Fruit fly (Drosophila melanogaster) whole organism, embryonic: ENCODE measurements around the gene Rad1.
A peak's percentile ranks its signal among the peaks of the same experiment; 100 is the strongest.

Experiments
- ATbp ChIP-seq: fragments of 200-800 bp; sonication (Bioruptor generic); optimal IDR thresholded peaks from 2 replicates; lab custom pipeline; 2017; ENCODE audit warnings: missing biosample characterization, mild to moderate bottlenecking, missing genetic modification characterization, missing genetic modification reagents
- Ada2b ChIP-seq: fragments of 200-800 bp; sonication (Bioruptor generic); IDR thresholded peaks from 2 replicates; pipeline ENCODE4 v1.3.6; 2022; ENCODE audit warnings: missing biosample characterization, missing genetic modification characterization
- B-H1 ChIP-seq: fragments of 200-800 bp; sonication (Bioruptor generic); IDR thresholded peaks from 3 replicates; pipeline ENCODE4 v1.3.6; 2022; ENCODE audit warnings: missing biosample characterization, missing genetic modification characterization
- CG10543 ChIP-seq: fragments of 200-800 bp; sonication (Bioruptor generic); optimal IDR thresholded peaks from 3 replicates; lab custom pipeline; 2017; ENCODE audit warnings: missing biosample characterization, mild to moderate bottlenecking, missing genetic modification characterization, moderate library complexity
- CG11695 ChIP-seq: fragments of 200-800 bp; sonication (Bioruptor generic); IDR thresholded peaks from 3 replicates; pipeline ENCODE4 v1.3.6; 2022; ENCODE audit warnings: missing biosample characterization, missing genetic modification characterization
- CG12104 ChIP-seq: fragments of 200-800 bp; sonication (Bioruptor generic); optimal IDR thresholded peaks from 3 replicates; lab custom pipeline; 2016; ENCODE audit warnings: missing biosample characterization, missing genetic modification characterization
- CG14710 ChIP-seq: fragments of 200-800 bp; sonication (Bioruptor generic); optimal IDR thresholded peaks from 3 replicates; lab custom pipeline; 2019; ENCODE audit warnings: missing biosample characterization, mild to moderate bottlenecking, missing genetic modification characterization, moderate library complexity
- CG16815 ChIP-seq: fragments of 200-800 bp; sonication (Bioruptor generic); optimal IDR thresholded peaks from 3 replicates; lab custom pipeline; 2017; ENCODE audit warnings: missing biosample characterization, mild to moderate bottlenecking, missing genetic modification characterization
- CG17829 ChIP-seq: fragments of 200-800 bp; optimal IDR thresholded peaks from 2 replicates; lab custom pipeline; 2019; ENCODE audit warnings: missing biosample characterization, mild to moderate bottlenecking, missing genetic modification characterization, moderate library complexity
- CG18599 ChIP-seq: fragments of 200-800 bp; sonication (Bioruptor generic); optimal IDR thresholded peaks from 3 replicates; lab custom pipeline; 2017; ENCODE audit warnings: missing biosample characterization, missing genetic modification characterization, mild to moderate bottlenecking, moderate library complexity, missing genetic modification reagents
- CG32532 ChIP-seq: fragments of 200-800 bp; sonication (Bioruptor generic); IDR thresholded peaks from 2 replicates; pipeline ENCODE4 v1.3.6; 2022; ENCODE audit warnings: missing biosample characterization, missing genetic modification characterization
- CG3407 ChIP-seq: fragments of 200-800 bp; sonication (Bioruptor generic); optimal IDR thresholded peaks from 2 replicates; lab custom pipeline; 2018; ENCODE audit warnings: missing biosample characterization, mild to moderate bottlenecking, missing genetic modification characterization
- CG3995 ChIP-seq: fragments of 200-800 bp; sonication (Bioruptor generic); optimal IDR thresholded peaks from 3 replicates; lab custom pipeline; 2016; ENCODE audit warnings: missing biosample characterization, missing genetic modification characterization
- CG4404 ChIP-seq: fragments of 200-800 bp; sonication (Bioruptor generic); IDR thresholded peaks from 2 replicates; pipeline ENCODE4 v1.3.6; 2022; ENCODE audit warnings: missing biosample characterization, missing genetic modification characterization
- CG4424 ChIP-seq: fragments of 200-800 bp; sonication (Bioruptor generic); optimal IDR thresholded peaks from 3 replicates; lab custom pipeline; 2016; ENCODE audit warnings: missing biosample characterization, missing genetic modification characterization
- CG4617 ChIP-seq: fragments of 200-800 bp; sonication (Bioruptor generic); optimal IDR thresholded peaks from 3 replicates; lab custom pipeline; 2016; ENCODE audit warnings: missing biosample characterization, missing genetic modification characterization, borderline replicate concordance
- CG4854 ChIP-seq: fragments of 200-800 bp; sonication (Bioruptor generic); optimal IDR thresholded peaks from 2 replicates; lab custom pipeline; 2016; ENCODE audit warnings: missing biosample characterization, missing genetic modification characterization, inconsistent platforms
- CG5180 ChIP-seq: fragments of 200-800 bp; sonication (Bioruptor generic); optimal IDR thresholded peaks from 3 replicates; lab custom pipeline; 2017; ENCODE audit warnings: missing biosample characterization, missing genetic modification characterization, mild to moderate bottlenecking, moderate library complexity, missing genetic modification reagents
- CG7786 ChIP-seq: fragments of 200-800 bp; sonication (Bioruptor generic); optimal IDR thresholded peaks from 2 replicates; lab custom pipeline; 2016; ENCODE audit warnings: missing biosample characterization, missing genetic modification characterization
- CHES-1-like ChIP-seq: fragments of 200-800 bp; sonication (Bioruptor generic); optimal IDR thresholded peaks from 2 replicates; lab custom pipeline; 2016; ENCODE audit warnings: missing biosample characterization, missing genetic modification characterization
- D19B ChIP-seq: fragments of 200-800 bp; sonication (Bioruptor generic); optimal IDR thresholded peaks from 2 replicates; lab custom pipeline; 2017; ENCODE audit warnings: missing biosample characterization, mild to moderate bottlenecking, missing genetic modification characterization
- Drgx ChIP-seq: fragments of 200-800 bp; sonication (Bioruptor generic); IDR thresholded peaks from 2 replicates; pipeline ENCODE4 v1.3.6; 2022; ENCODE audit warnings: missing biosample characterization, missing genetic modification characterization
- Fer2 ChIP-seq: fragments of 200-800 bp; sonication (Bioruptor generic); optimal IDR thresholded peaks from 2 replicates; lab custom pipeline; 2018; ENCODE audit warnings: missing biosample characterization, mild to moderate bottlenecking, missing genetic modification characterization, moderate library complexity
- Hr3 ChIP-seq: fragments of 200-800 bp; sonication (Bioruptor generic); optimal IDR thresholded peaks from 3 replicates; lab custom pipeline; 2016; ENCODE audit warnings: missing biosample characterization, missing genetic modification characterization
- Hr39 ChIP-seq: fragments of >200 bp; optimal IDR thresholded peaks from 2 replicates; lab custom pipeline; 2017
- Hr51 ChIP-seq, 2 experiments: fragments of 200-800 bp; sonication (Bioruptor generic); optimal IDR thresholded peaks; 2 replicates in 1 of 2; 3 replicates in 1 of 2; lab custom pipeline; 2016 to 2018; ENCODE audit warnings: missing biosample characterization in 2 of 2, missing genetic modification characterization in 2 of 2, mild to moderate bottlenecking in 1 of 2, moderate library complexity in 1 of 2
- Jarid2 ChIP-seq: fragments of 200-800 bp; sonication (Bioruptor generic); optimal IDR thresholded peaks from 3 replicates; lab custom pipeline; 2017; ENCODE audit warnings: mild to moderate bottlenecking, missing biosample characterization, missing genetic modification reagents, missing genetic modification characterization
- Nf-YB ChIP-seq: fragments of 200-800 bp; sonication (Bioruptor generic); optimal IDR thresholded peaks from 3 replicates; lab custom pipeline; 2019; ENCODE audit warnings: missing biosample characterization, mild to moderate bottlenecking, missing genetic modification characterization, moderate library complexity
- Vsx1 ChIP-seq: fragments of 200-800 bp; sonication (Bioruptor generic); optimal IDR thresholded peaks from 2 replicates; lab custom pipeline; 2017; ENCODE audit warnings: missing biosample characterization, mild to moderate bottlenecking, missing genetic modification characterization, missing genetic modification reagents
- aop ChIP-seq: fragments of 200-800 bp; sonication (Bioruptor generic); IDR thresholded peaks from 2 replicates; pipeline ENCODE4 v1.3.6; 2022; ENCODE audit warnings: missing biosample characterization, missing genetic modification characterization
- bcd ChIP-seq: fragments of 200-800 bp; sonication (Bioruptor generic); optimal IDR thresholded peaks from 2 replicates; lab custom pipeline; 2017; ENCODE audit warnings: missing biosample characterization, mild to moderate bottlenecking, missing genetic modification characterization
- chif ChIP-seq, 2 experiments: fragments of 200-800 bp; sonication (Bioruptor generic); optimal IDR thresholded peaks; 3 replicates each; lab custom pipeline; 2016; ENCODE audit warnings: missing biosample characterization in 2 of 2, missing genetic modification characterization in 2 of 2
- chm ChIP-seq: fragments of 200-800 bp; sonication (Bioruptor generic); IDR thresholded peaks from 2 replicates; pipeline ENCODE4 v1.3.6; 2022; ENCODE audit warnings: missing biosample characterization, missing genetic modification characterization
- esg ChIP-seq: fragments of 200-800 bp; sonication (Bioruptor generic); conservative IDR thresholded peaks from 2 replicates; pipeline ENCODE4 v1.3.6; 2022; ENCODE audit warnings: missing biosample characterization, missing genetic modification characterization
- fd3F ChIP-seq: fragments of 200-800 bp; sonication (Bioruptor generic); optimal IDR thresholded peaks from 2 replicates; lab custom pipeline; 2018; ENCODE audit warnings: missing biosample characterization, mild to moderate bottlenecking, missing genetic modification characterization, moderate library complexity
- ftz-f1 ChIP-seq: fragments of 200-800 bp; sonication (Bioruptor generic); optimal IDR thresholded peaks from 2 replicates; lab custom pipeline; 2016; ENCODE audit warnings: missing biosample characterization, missing genetic modification characterization
- ind ChIP-seq: fragments of 200-800 bp; sonication (Bioruptor generic); optimal IDR thresholded peaks from 3 replicates; lab custom pipeline; 2016; ENCODE audit warnings: missing biosample characterization, missing genetic modification characterization
- insv ChIP-seq, 2 experiments: fragments of 200-800 bp; sonication (Bioruptor generic); optimal IDR thresholded peaks; 3 replicates each; lab custom pipeline; 2016 to 2018; ENCODE audit warnings: missing biosample characterization in 2 of 2, missing genetic modification characterization in 2 of 2
- jumu ChIP-seq: fragments of 200-800 bp; sonication (Bioruptor generic); optimal IDR thresholded peaks from 3 replicates; lab custom pipeline; 2016; ENCODE audit warnings: missing biosample characterization, missing genetic modification characterization
- lab ChIP-seq: fragments of 200-800 bp; sonication (Bioruptor generic); optimal IDR thresholded peaks from 3 replicates; lab custom pipeline; 2017; ENCODE audit warnings: missing biosample characterization, missing genetic modification characterization, mild to moderate bottlenecking, moderate library complexity, missing genetic modification reagents
- lmd ChIP-seq: fragments of 200-800 bp; sonication (Bioruptor generic); IDR thresholded peaks from 2 replicates; pipeline ENCODE4 v1.3.6; 2022; ENCODE audit warnings: missing biosample characterization, missing genetic modification characterization
- mld ChIP-seq: fragments of 200-800 bp; sonication (Bioruptor generic); IDR thresholded peaks from 3 replicates; pipeline ENCODE4 v1.3.6; 2022; ENCODE audit warnings: missing biosample characterization, missing genetic modification characterization; ENCODE audit not compliant: partially characterized antibody
- pros ChIP-seq: fragments of 200-800 bp; sonication (Bioruptor generic); optimal IDR thresholded peaks from 3 replicates; lab custom pipeline; 2019; ENCODE audit warnings: missing biosample characterization, mild to moderate bottlenecking, missing genetic modification characterization, moderate library complexity
- pum ChIP-seq: fragments of 200-800 bp; sonication (Bioruptor generic); optimal IDR thresholded peaks from 2 replicates; lab custom pipeline; 2016; ENCODE audit warnings: missing biosample characterization, missing genetic modification characterization
- row ChIP-seq: fragments of 200-800 bp; sonication (Bioruptor generic); IDR thresholded peaks from 3 replicates; pipeline ENCODE4 v1.3.6; 2022; ENCODE audit warnings: missing biosample characterization, missing genetic modification characterization
- sc ChIP-seq, 3 experiments: fragments of >200 bp in 2 of 3; fragments of 200-800 bp in 1 of 3; sonication (Bioruptor generic) in 1 of 3; optimal IDR thresholded peaks; 2 replicates in 2 of 3; 3 replicates in 1 of 3; lab custom pipeline; 2017; ENCODE audit warnings: mild to moderate bottlenecking in 1 of 3, missing biosample characterization in 1 of 3, missing genetic modification characterization in 1 of 3, missing genetic modification reagents in 1 of 3
- sima ChIP-seq: fragments of 200-800 bp; sonication (Bioruptor generic); optimal IDR thresholded peaks from 2 replicates; lab custom pipeline; 2016; ENCODE audit warnings: missing biosample characterization, missing genetic modification characterization
- sob ChIP-seq: fragments of 200-800 bp; sonication (Bioruptor generic); IDR thresholded peaks from 2 replicates; pipeline ENCODE4 v1.3.6; 2022; ENCODE audit warnings: missing biosample characterization, missing genetic modification characterization
- tna ChIP-seq: fragments of 200-800 bp; sonication (Bioruptor generic); IDR thresholded peaks from 2 replicates; pipeline ENCODE4 v1.3.6; 2022; ENCODE audit warnings: missing biosample characterization, missing genetic modification characterization; ENCODE audit not compliant: partially characterized antibody
- ttk ChIP-seq: fragments of 200-800 bp; sonication (Bioruptor generic); IDR thresholded peaks from 2 replicates; pipeline ENCODE4 v2.1.2; 2022; ENCODE audit warnings: missing biosample characterization, missing genetic modification characterization

Rad1 gene

dm6 chr2L:2585285-2585684, 10.4 kb upstream of the Rad1 start, which contains the start of gene Drp1 (continued):
- TF ChIP-seq Fer2 (tag; lab: Kevin White, UChicago) (no peak), CG3407 (GFP tag; lab: Kevin White, UChicago) (no peak), CG5180 (GFP tag; lab: Kevin White, UChicago) (no peak), Drgx (GFP tag; lab: Robert Waterston, UW) (no peak), CHES-1-like (peak; percentile 84), CG12104 (no peak), CG16815 (GFP tag; lab: Kevin White, UChicago) (no peak), CG17829 (tag; lab: Kevin White, UChicago) (peak; percentile 60), fd3F (no peak), CG7786 (GFP tag; lab: Kevin White, UChicago) (peak; percentile 60), ind (peak; percentile 43), Hr39 (lab: Kevin White, UChicago) (no peak), B-H1 (GFP tag; lab: Robert Waterston, UW) (no peak), mld (GFP tag; lab: Robert Waterston, UW) (peak; percentile 38; the same call in 1 of the 3 replicates), D19B (GFP tag; lab: Kevin White, UChicago) (no peak), Jarid2 (peak; percentile 25), sc (optimal IDR thresholded peaks at IDR 0.05; lab: Kevin White, UChicago) (no peak), sc (GFP tag; optimal IDR thresholded peaks at IDR 0.05; lab: Kevin White, UChicago) (no peak), CG4617 (GFP tag; lab: Kevin White, UChicago) (peak; percentile 65), chif (GFP tag; optimal IDR thresholded peaks at IDR 0.05; lab: Kevin White, UChicago) (peak in 1 of 2 experiments; percentile 30), chm (GFP tag; lab: Robert Waterston, UW) (peak; percentile 61; the same call in 1 of the 2 replicates), CG4854 (no peak), Hr51 (GFP tag; optimal IDR thresholded peaks at IDR 0.05; lab: Kevin White, UChicago) (peak in 1 of 2 experiments; percentile 44), pros (no peak), row (peak; percentile 37; the same call in 2 of the 3 replicates), jumu (GFP tag; lab: Kevin White, UChicago) (peak; percentile 75), ttk (GFP tag; lab: Robert Waterston, UW) (peak; percentile 40; the same call in 1 of the 2 replicates), aop (GFP tag; lab: Robert Waterston, UW) (0 out of 2 replicates have a peak, but pooled peaks have one; percentile 14), sima (no peak), lmd (GFP tag; lab: Robert Waterston, UW) (peak; percentile 44; the same call in 1 of the 2 replicates), insv (GFP tag; optimal IDR thresholded peaks at IDR 0.05; lab: Kevin White, UChicago) (peak in 1 of 2 experiments; percentile 51), CG4424 (no peak), CG4404 (GFP tag; lab: Robert Waterston, UW) (no peak), Ada2b (GFP tag; lab: Robert Waterston, UW) (no peak), lab (GFP tag; lab: Kevin White, UChicago) (no peak), CG18599 (GFP tag; lab: Kevin White, UChicago) (no peak), esg (no peak), sob (GFP tag; lab: Robert Waterston, UW) (peak; percentile 81), Nf-YB (no peak), CG3995 (GFP tag; lab: Kevin White, UChicago) (peak; percentile 5), CG10543 (GFP tag; lab: Kevin White, UChicago) (no peak), CG11695 (GFP tag; lab: Robert Waterston, UW) (no peak), ATbp (GFP tag; lab: Kevin White, UChicago) (no peak), CG32532 (GFP tag; lab: Robert Waterston, UW) (peak; percentile 65), ftz-f1 (GFP tag; lab: Kevin White, UChicago) (peak; percentile 45), pum (GFP tag; lab: Kevin White, UChicago) (peak; percentile 53), CG14710 (peak; percentile 82), Vsx1 (GFP tag; lab: Kevin White, UChicago) (no peak), Hr3 (peak; percentile 47), tna (peak; percentile 58; the same call in 1 of the 2 replicates), bcd (GFP tag; lab: Kevin White, UChicago) (peak; percentile 52)
